Worm (Caenorhabditis elegans): ENCODE measurements around the gene F52B11.2.

Gene F52B11.2

DNA sequence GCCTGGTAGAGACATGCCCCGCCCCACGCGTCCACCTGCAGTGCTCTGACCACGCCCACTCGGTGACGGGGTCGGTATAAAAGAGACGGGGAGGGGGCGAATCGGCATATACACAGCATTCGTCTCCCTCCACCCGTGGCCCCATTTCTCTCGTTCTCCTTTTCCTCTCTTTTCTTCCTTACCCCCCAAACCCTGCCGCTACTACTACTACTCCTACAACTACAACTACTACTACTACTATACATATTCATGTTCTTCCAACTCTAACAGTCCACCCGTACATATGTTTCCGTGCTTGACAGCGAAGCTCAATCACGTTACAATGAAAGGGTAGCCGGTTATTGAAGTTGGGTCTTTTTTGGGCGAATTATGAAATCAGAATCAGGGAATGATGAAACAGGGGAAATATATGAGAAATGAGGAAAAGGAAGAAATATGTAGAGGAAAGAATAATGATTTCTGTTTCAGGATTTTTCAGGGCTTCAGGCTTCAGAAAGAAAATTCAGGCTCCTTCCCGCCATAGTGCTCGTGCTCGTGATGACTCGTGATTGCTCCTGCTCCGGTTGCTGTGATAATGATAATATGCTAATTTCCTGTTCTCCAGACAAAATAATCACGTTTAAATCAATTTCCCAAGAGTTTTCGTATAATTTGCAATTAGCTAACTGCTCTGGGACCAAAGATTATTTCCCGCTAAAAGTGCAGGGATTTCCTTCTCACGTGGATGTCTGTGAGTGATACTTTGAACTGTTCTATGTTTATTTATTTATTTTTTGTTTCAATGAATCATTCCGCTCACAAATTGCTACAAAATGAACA lies 49.4 kb upstream of the F52B11.2 start (continued):
- TF ChIP-seq odd-2 (tag; optimal IDR thresholded peaks at IDR 0.05) (peak; percentile 73), ceh-22 (tag; optimal IDR thresholded peaks at IDR 0.05) (peak; percentile 95), unc-3 (GFP tag; conservative IDR thresholded peaks at IDR 0.05) (peak; percentile 84), unc-3 (tag; optimal IDR thresholded peaks at IDR 0.05) (peak; percentile 70), nhr-232 (tag; optimal IDR thresholded peaks at IDR 0.05) (peak; percentile 81), fax-1 (tag; optimal IDR thresholded peaks at IDR 0.05) (peak; percentile 70), pros-1 (tag; optimal IDR thresholded peaks at IDR 0.05) (peak; percentile 45), elt-4 (tag; optimal IDR thresholded peaks at IDR 0.05) (peak; percentile 70), sox-4 (tag; optimal IDR thresholded peaks at IDR 0.05) (peak; percentile 93), elt-2 (tag; optimal IDR thresholded peaks at IDR 0.05) (peak; percentile 95), ama-1 (optimal IDR thresholded peaks at IDR 0.05) (peak; percentile 100), pag-3 (tag; optimal IDR thresholded peaks at IDR 0.05; ENCODE audit: borderline replicate concordance) (peak; percentile 70), ceh-9 (tag; optimal IDR thresholded peaks at IDR 0.05) (peak; percentile 57), ceh-14 (tag; optimal IDR thresholded peaks at IDR 0.05) (peak; percentile 66), pha-2 (tag; optimal IDR thresholded peaks at IDR 0.05) (peak; percentile 97), rnt-1 (tag; optimal IDR thresholded peaks at IDR 0.05) (peak; percentile 81), ceh-34 (tag; optimal IDR thresholded peaks at IDR 0.05) (peak; percentile 96), ahr-1 (tag; optimal IDR thresholded peaks at IDR 0.05) (peak; percentile 60), sox-2 (GFP tag; IDR thresholded peaks at IDR 0.05) (peak; percentile 87), lim-6 (tag; optimal IDR thresholded peaks at IDR 0.05) (peak; percentile 74), K02D7.2 (tag; optimal IDR thresholded peaks at IDR 0.05) (peak; percentile 95), ceh-2 (tag; optimal IDR thresholded peaks at IDR 0.05) (peak; percentile 68), madf-2 (tag; optimal IDR thresholded peaks at IDR 0.05) (peak; percentile 88), dve-1 (tag; optimal IDR thresholded peaks at IDR 0.05) (peak; percentile 75)

DNA sequence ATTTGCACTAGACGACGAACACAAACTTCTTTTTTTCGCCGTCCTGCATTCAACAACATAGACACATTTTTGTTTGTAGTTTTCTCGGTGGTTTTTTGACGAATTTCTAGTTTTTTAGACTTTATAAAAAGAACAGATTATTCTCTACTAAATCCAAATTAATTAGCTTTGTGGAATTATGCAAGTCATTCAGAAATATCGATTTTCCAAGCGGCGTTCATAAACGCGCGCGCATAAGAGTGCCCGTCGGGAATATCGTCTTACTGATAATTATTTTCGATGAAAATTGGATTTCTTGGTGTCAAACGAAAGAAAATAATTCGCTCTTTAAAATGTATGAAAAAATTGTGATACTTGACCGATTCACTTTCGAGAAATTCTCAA lies 48.8 kb upstream of the F52B11.2 start:
- TF ChIP-seq nhr-11 (tag; optimal IDR thresholded peaks at IDR 0.05) (no peak), ceh-48 (tag; optimal IDR thresholded peaks at IDR 0.05) (peak; percentile 46), pqm-1 (tag; optimal IDR thresholded peaks at IDR 0.05) (no peak)

DNA sequence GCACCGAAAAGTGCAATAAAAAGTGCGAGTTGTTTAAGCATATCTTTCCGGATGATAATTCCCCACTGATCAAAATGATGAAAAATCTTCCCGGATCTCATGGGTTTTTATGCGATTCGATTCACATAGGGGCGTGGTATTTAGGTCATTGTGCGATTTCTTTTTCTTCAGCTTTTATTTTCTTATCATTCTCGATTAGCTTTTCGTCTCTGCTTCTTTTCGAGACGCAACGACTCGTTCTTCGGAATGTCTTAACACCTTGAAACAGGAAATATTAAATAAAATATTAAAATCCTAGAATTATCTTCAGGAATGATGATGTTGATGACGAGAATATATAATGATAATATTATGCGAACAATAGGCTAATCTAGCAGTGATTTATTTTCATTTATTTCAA lies 39.7 kb upstream of the F52B11.2 start, which contains the start of gene Y37A1B.7:
Gene Y37A1B.7 (minus strand): TSS at position 101 of the 400 bp plus-strand sequence.
- no peak for TF ChIP-seq dmd-4 (tag; optimal IDR thresholded peaks at IDR 0.05; ENCODE audit: borderline replicate concordance)
- no peak for TF ChIP-seq fkh-10 (GFP tag; optimal IDR thresholded peaks at IDR 0.05)
- no peak for TF ChIP-seq K09A11.1 (tag; optimal IDR thresholded peaks at IDR 0.05; ENCODE audit: insufficient read depth)
- TF ChIP-seq unc-3 (GFP tag; conservative IDR thresholded peaks at IDR 0.05) = no peak
- TF ChIP-seq unc-3 (tag; optimal IDR thresholded peaks at IDR 0.05) = no peak
- TF ChIP-seq tbx-7 (tag; optimal IDR thresholded peaks at IDR 0.05) = no peak
- no peak for TF ChIP-seq lim-6 (tag; optimal IDR thresholded peaks at IDR 0.05)
- TF ChIP-seq ets-4 (tag; optimal IDR thresholded peaks at IDR 0.05) = no peak
- TF ChIP-seq nhr-11 (tag; optimal IDR thresholded peaks at IDR 0.05) = no peak
- TF ChIP-seq pqm-1 (tag; optimal IDR thresholded peaks at IDR 0.05) = no peak
- TF ChIP-seq npax-4 (tag; optimal IDR thresholded peaks at IDR 0.05) = no peak
- no peak for TF ChIP-seq eyg-1 (tag; optimal IDR thresholded peaks at IDR 0.05)
- TF ChIP-seq unc-86 (tag; optimal IDR thresholded peaks at IDR 0.05) = no peak
- TF ChIP-seq odd-2 (tag; optimal IDR thresholded peaks at IDR 0.05) = no peak
- TF ChIP-seq F13H6.1 (tag; optimal IDR thresholded peaks at IDR 0.05) = no peak
- TF ChIP-seq rnt-1 (tag; optimal IDR thresholded peaks at IDR 0.05) = no peak
- TF ChIP-seq pag-3 (tag; optimal IDR thresholded peaks at IDR 0.05; ENCODE audit: borderline replicate concordance) = no peak
- TF ChIP-seq hlh-8 (tag; optimal IDR thresholded peaks at IDR 0.05) = no peak

All from whole organism, late embryonic.